Worm (Caenorhabditis elegans) whole organism, midembryonic: ENCODE results near the gene srw-43.

Experiments used
- flt-1 ChIP-seq: fragments of 200-800 bp; sonication (Bioruptor generic); IDR thresholded peaks from 2 replicates; pipeline ENCODE4 v1.3.6; 2022; ENCODE audit warnings: missing genetic modification characterization, missing compliant biosample characterization
- klf-2 ChIP-seq: fragments of 200-800 bp; sonication (Bioruptor generic); conservative IDR thresholded peaks from 2 replicates; pipeline ENCODE4 v1.3.6; 2022; ENCODE audit warnings: missing genetic modification reagents, missing genetic modification characterization, missing compliant biosample characterization
- ref-1 ChIP-seq: fragments of 200-800 bp; sonication (Bioruptor generic); conservative IDR thresholded peaks from 2 replicates; pipeline ENCODE4 v1.3.6; 2022; ENCODE audit warnings: missing genetic modification reagents, missing genetic modification characterization, missing compliant biosample characterization
- tab-1 ChIP-seq: fragments of 200-800 bp; sonication (Bioruptor generic); IDR thresholded peaks from 2 replicates; pipeline ENCODE4 v1.3.6; 2022; ENCODE audit warnings: missing genetic modification characterization, missing compliant biosample characterization
- ztf-23 ChIP-seq: fragments of 200-800 bp; sonication (Bioruptor generic); IDR thresholded peaks from 2 replicates; pipeline ENCODE4 v1.3.6; 2022; ENCODE audit warnings: missing genetic modification reagents, missing genetic modification characterization, missing compliant biosample characterization
- ztf-29 ChIP-seq: fragments of 200-800 bp; sonication (Bioruptor generic); IDR thresholded peaks from 2 replicates; pipeline ENCODE4 v1.3.6; 2022; ENCODE audit warnings: missing genetic modification reagents, missing genetic modification characterization, missing compliant biosample characterization

DNA sequence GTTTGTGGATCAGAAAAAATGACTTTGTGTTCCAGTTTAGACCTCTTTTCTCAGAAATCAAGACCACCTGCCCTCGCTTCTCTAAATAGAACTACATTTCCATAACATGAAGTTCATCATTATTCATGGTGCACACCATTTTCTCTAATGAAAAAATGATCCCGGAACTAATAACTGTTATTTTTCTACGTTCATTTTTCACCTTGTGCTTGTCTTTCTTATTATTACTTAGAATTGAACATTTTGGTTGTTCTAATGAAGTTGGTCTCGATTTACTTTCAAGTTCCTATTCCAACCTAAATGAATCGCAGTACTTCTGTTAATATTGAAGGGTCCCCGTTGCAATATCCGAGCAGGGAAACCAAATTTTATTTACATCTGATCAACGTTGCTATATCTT is 2.9 kb upstream of the srw-43 start, which contains the start of gene srw-36:
- TF ChIP-seq flt-1 (GFP tag; lab: Robert Waterston, UW) (no peak), tab-1 (GFP tag; lab: Robert Waterston, UW) (no peak), ztf-29 (GFP tag; lab: Robert Waterston, UW) (no peak), ztf-23 (GFP tag; lab: Robert Waterston, UW) (no peak), ref-1 (GFP tag; lab: Robert Waterston, UW) (no peak), klf-2 (no peak)
